Worm (Caenorhabditis elegans): Measurements from ENCODE around the gene F20D1.22.

- no peak for TF ChIP-seq mab-5 (tag; optimal IDR thresholded peaks at IDR 0.05)
- no peak for TF ChIP-seq ces-1 (GFP tag; optimal IDR thresholded peaks at IDR 0.05)
Measured at ce11 chrX:14947355-14947668, 19.3 kb upstream of the F20D1.22 start.
